Fruit fly (Drosophila melanogaster) S2 (cell line): ENCODE measurements around the gene Trl.

Source experiments
- CG8478 ChIP-seq: fragments of >200 bp; optimal IDR thresholded peaks from 2 replicates; lab custom pipeline; 2018
- CTCF ChIP-seq, 2 experiments: fragments of >200 bp; optimal IDR thresholded peaks; 2 replicates each; lab custom pipeline; 2018

Gene Trl

DNA sequence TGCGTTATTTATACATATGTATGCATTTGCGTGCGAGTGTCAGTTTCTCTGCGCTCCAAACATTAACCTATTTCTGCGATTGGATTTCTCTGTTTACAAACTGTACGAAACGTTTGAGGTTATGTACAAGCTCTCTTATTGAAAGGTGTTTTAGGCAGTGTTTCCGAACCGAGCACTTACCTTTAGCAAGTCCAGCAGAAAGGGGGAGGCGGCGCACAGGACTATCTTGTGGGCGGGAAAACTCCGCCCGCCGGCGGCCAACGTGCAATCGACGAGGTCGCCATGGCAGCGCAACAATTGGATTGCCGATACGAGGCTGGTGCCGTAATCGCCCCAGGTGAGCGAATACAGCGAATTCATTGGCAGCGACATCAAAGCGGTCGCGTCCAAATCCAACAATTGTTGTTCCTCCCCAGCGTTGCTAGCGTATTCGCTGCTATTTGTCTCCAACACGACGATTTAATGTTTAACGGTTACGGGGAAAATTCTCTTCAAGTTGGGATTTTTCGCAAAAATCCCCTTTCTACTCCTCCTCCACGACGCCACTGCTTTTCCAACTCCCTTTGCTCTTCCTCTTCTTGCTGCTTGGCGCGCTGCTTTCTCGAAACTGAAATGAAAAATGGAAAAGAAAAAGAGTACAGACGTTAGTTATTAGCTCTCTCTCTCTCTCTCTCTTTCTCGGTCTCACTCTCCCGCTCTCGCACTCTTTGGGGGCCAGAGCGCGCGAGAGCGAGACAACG is 4.0 kb downstream of the Trl start:
- TF ChIP-seq CTCF (optimal IDR thresholded peaks at IDR 0.05; lab: Kevin White, UChicago) (peak in 1 of 2 experiments; percentile 9), CG8478 (lab: Kevin White, UChicago) (no peak)

DNA sequence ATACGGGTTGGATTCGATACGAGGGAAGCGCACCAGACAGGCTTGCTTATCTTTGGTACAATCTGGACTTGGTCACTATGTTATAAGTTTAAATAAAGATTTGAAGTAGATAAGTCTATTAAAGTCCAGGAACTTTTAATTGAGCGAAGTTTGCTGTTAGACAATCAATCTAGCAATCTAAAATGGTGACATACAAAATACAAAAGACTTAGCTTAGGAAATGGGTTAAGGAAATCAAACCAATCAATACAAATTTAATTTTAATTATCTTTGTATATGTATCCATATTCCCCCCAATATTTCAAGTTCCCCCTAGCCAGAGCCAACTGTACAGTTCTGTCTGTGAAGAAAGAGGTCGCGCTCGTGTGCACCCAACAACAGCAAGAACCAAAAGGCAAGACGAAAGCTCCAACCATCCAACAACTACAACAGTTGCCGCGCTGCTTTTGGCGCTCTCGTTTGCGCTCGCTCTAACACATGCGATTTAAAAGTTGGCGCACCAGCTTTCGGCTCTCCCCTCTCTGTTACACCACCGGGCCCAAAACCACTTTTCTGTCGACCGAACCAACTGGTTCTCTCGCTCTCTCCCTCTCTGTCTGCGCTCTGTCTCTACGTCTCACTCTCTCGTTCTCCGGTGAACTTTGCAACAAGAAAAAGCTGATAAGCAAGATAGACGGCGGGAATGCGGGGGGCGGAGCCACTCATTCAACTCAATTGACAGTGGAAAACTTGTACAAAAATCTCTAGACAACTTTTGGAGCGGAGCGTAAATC is 4.7 kb downstream of the Trl start:
- no peak for TF ChIP-seq CG8478 (lab: Kevin White, UChicago)
- no peak for TF ChIP-seq CTCF (optimal IDR thresholded peaks at IDR 0.05; lab: Kevin White, UChicago)

DNA sequence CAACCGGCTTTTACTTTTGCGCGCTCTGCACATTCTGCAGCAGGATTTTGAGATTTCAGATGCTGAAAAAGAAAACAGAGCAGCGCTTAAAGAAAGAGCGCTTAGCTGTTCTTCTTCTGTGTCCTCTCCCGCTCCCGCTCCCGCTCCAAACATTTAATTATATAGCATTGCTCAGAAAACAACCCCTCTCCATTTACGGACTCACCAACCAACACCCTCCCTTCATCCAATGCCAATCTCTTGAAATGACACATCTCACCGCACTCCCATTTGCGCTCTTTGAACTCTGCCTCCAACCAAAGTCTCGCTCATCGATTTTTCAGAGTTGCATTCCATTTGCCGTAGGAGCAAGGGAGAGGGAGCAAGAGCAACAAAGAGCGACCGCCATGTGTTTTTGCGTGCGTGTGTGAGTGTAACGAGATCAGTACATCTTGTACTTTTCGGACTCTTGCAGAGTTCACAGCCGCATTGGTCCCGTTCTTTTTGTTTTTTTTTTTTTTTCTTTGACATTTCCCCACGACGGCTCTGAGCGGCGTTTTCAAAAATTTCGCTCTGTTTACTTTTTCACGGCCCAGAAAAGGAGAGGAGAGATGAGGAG is 5.7 kb downstream of the Trl start:
- TF ChIP-seq CG8478 (lab: Kevin White, UChicago) (no peak), CTCF (optimal IDR thresholded peaks at IDR 0.05; lab: Kevin White, UChicago) (no peak)

DNA sequence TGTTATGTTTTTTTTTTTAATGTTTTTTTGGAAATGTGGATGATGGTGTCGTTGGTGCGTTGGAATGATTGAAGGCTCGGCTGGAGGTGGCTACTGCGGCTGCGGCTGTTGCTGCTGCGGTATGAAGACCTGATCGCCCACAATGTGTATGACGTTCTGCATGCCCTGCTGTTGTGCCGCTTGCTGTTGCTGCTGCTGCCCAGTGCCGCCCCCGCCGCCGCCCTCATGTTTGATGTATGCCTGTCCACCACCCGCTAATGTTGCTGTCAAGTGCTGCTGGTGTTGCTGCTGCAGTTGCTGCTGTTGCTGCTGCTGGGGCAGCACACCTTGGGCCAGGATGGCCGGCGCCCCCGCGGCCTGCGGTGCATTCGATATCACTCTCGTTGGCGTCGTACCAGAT is 8.0 kb downstream of the Trl start:
- TF ChIP-seq CTCF (optimal IDR thresholded peaks at IDR 0.05; lab: Kevin White, UChicago) (no peak), CG8478 (lab: Kevin White, UChicago) (no peak)

DNA sequence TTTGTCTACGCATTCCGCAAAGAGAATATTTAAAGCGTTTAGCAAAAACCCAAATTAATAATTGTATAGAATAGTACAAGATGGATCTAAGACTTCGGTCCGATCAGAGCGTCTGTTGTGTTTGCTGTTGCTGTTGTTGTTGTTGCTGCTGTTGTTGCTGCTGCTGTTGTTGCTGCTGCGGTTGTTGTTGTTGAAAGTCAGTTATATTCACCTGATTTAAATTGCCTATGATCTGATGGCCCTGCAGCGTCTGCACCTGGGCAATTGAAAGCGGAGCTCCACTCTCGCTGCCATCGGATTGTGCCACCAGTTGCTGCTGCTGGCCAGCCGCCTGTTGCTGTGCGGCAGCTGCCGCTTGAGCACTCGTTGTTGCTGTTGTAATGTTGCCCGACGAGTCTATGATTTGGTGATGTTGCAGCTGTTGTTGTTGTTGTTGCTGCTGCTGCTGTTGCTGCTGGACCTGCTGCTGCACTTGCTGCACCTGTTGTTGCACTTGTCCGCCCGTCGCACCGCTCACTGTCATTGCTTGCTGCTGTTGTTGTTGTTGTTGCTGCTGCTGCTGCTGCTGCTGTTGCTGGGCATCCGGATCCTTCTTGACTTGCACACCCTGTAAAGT is 9.7 kb downstream of the Trl start:
- TF ChIP-seq CTCF (optimal IDR thresholded peaks at IDR 0.05; lab: Kevin White, UChicago) (no peak), CG8478 (lab: Kevin White, UChicago) (no peak)

DNA sequence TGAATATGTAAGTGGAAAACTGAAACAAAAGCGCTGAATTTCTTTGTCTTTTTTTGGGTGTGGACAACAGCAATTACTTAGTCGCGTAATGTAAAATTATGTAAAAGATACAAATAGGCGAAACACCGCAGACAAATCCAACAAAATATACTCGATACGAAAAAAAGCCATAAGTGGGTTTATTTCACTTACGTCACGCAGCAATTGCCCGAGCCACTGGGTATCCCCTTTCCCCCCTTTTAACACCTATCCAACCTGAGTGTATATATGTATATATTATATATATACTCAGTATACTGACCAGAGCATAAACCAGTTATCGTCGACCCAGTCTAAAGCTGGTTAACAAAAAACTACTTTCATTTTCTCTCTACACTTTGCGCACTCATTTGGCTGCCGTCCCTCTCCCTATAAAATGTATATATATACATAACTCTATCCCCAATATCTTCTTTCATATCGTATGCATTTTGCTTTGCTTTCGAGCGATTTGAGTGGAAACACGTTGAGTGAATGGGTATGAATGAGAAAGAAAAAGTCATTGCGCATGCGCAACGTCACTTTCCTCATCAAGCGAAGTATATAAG is 17.6 kb downstream of the Trl start:
- TF ChIP-seq CG8478 (lab: Kevin White, UChicago): no peak
- TF ChIP-seq CTCF (optimal IDR thresholded peaks at IDR 0.05; lab: Kevin White, UChicago): no peak

DNA sequence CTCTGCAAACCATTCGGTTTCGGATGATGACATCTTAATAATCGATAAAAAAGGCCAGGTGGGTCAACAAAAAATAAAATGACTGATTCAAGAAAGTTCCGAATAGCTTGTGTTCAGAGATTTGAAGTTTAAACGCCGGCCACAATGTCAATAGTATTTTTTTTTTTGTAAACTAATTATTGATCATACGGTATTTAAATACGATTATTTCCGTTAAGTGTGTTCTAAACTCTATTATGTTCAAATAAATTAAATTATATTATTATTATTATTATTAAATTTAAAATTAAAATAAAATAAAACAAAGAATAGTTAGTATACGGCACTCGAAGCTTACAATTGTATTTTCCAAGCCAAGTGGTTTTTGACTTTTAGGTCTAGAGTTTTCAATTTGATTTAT is 27.4 kb downstream of the Trl start, which contains the start of gene CG13471:
CG13471 (minus strand) TSS at position 101 of the 400 bp plus-strand sequence.
- TF ChIP-seq CG8478 (lab: Kevin White, UChicago) (no peak), CTCF (optimal IDR thresholded peaks at IDR 0.05; lab: Kevin White, UChicago) (no peak)

DNA sequence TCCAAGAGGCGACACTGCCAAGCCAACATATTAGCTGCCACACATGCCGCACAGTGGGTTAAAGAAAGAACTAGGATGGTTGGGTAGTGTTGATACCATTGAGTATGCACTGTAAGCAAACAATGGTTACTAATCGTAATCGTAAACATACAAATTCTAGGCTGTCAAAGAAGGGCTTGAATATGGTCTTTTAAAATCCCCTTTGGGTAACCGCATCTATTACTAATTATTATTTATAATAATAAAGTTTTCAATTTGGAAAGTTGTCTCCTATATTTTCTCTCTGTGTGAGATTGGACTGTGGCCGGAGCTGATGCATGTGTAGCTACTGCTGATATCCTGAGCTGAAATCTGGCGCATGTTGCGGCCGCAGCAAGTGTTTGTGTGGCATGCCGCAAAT is 29.1 kb downstream of the Trl start:
- TF ChIP-seq CG8478 (lab: Kevin White, UChicago): no peak
- TF ChIP-seq CTCF (optimal IDR thresholded peaks at IDR 0.05; lab: Kevin White, UChicago): no peak

DNA sequence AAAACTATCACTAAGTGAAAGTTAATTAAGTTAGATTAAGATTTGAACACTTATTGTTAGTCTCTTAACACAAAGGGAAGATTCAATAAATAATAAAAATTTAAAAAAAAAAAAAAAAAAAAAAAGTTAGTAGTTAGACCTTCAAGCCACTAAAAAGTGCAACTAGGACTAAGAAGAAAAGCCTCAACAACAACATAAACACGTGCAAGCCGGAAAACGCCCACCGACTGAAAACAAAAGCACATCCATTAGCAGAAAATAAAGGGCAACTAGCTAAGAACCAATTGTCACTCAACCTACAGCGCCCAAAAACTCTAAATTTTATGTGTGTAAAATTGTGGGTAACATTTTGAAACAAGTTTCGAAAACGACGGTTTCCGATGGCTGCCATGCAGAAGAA is 32.4 kb downstream of the Trl start, which contains the start of gene CG13473:
CG13473 (plus strand) TSS at position 301 of the 400 bp plus-strand sequence.
- no peak for TF ChIP-seq CG8478 (lab: Kevin White, UChicago)
- TF ChIP-seq CTCF (optimal IDR thresholded peaks at IDR 0.05; lab: Kevin White, UChicago): no peak

DNA sequence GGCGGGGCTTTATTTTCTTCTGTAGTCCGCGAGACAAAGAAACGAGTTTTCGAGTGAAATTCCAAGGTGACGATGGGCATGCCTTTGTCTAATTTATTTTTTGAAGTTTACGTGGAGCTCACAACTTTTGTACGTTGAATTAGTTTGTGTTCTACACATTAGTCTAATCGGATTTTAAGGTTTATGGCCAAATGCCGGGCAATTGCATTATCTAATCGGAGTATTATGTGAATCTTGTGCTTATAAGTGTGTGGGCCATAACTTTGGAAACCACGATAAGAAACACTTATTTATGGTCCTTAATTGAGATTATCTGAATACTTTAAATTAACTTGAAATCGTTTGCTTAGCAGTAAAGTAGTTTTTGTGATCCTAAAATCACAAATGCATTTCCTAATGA is 48.0 kb downstream of the Trl start:
- TF ChIP-seq CG8478 (lab: Kevin White, UChicago): no peak
- TF ChIP-seq CTCF (optimal IDR thresholded peaks at IDR 0.05; lab: Kevin White, UChicago): no peak

DNA sequence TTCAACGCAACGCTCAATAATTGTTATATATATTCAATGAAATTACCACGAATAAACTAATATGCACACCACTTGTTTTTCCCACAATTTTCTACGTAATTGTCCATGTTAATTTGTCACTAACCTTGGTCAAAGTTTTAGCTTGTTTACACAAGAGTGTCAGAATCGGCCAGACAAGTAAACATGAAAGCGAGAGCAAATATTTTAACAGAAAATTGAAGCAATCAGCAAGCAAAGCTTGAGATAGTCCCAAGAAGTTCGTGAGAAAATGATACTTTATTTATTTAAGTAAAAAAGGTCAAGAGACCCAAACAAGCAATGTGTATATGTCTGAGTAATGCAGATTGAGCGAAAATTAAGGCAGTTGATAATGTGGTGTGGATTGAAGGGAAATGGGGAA is 52.8 kb downstream of the Trl start:
- TF ChIP-seq CTCF (optimal IDR thresholded peaks at IDR 0.05; lab: Kevin White, UChicago) (no peak), CG8478 (lab: Kevin White, UChicago) (no peak)

DNA sequence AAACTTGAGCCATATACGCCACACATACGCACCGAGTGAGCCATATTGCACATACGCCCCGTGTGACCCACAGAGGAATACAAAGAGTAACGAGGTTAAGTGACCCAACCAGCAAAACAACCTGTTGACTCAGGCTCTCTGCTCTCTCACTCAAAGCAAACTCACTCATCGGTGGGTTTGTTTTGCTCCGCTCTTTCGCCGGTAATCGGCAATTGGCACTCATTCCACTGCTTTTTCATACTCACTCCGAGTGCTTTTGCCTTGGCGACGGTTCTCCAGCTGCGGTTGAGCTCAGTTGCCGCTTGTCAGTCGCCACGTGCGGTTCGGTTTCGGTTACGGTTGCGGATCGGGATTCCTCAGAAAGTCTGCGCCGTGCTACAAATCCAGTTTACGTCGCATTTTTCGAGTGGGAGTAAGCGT is 54.4 kb downstream of the Trl start:
- TF ChIP-seq CTCF (optimal IDR thresholded peaks at IDR 0.05; lab: Kevin White, UChicago): no peak
- TF ChIP-seq CG8478 (lab: Kevin White, UChicago): no peak

DNA sequence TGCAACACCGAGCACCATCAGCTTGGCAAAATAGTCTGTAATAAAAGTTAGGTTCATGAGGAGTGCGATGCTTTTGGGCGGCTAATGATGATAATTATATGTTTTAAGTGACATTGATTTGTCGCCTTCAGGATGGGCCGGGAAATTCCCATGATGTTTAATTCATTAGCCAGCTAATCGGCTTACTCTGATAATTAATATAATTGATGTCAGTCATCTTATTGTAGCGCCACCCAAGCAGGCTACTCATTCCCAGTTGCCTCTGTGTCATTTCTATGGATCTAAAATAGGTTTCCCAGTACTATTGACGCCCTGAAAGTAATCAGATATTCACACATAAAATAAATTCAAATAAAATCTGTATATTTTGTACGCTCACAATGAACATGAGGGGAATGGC is 55.7 kb downstream of the Trl start, which contains the start of gene CG13476:
CG13476 (plus strand) TSS at position 301 of the 400 bp plus-strand sequence.
- TF ChIP-seq CTCF (optimal IDR thresholded peaks at IDR 0.05; lab: Kevin White, UChicago): no peak
- TF ChIP-seq CG8478 (lab: Kevin White, UChicago): no peak

DNA sequence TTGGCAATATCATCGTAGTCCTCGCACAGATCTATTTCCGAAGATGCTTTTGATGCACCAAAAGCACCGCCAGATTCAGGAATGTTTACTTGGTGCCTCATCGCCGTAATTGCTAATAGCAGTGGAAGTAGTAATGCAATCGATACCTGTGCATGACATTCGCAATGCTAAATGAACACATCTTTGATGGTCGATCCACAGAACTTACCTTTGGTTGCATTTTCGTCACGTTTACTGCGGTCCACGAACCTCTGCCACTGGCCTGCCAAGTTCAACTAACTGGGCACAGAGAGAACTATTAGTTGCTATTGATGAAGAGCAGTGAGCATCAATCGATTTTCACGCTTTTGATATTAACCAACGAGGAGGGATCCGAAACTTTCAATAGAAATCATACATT is 59.3 kb downstream of the Trl start, which contains the start of gene CG17177:
CG17177 (minus strand) TSS at position 101 of the 400 bp plus-strand sequence.
- TF ChIP-seq CG8478 (lab: Kevin White, UChicago): no peak
- TF ChIP-seq CTCF (optimal IDR thresholded peaks at IDR 0.05; lab: Kevin White, UChicago): no peak
